Worm (Caenorhabditis elegans): Measurements from ENCODE around the gene srsx-28.

ce11 chrV:10152278-10152677, at the start of gene srsx-28:
- TF ChIP-seq flt-1 (GFP tag; IDR thresholded peaks at IDR 0.05) (no peak), ztf-23 (GFP tag; IDR thresholded peaks at IDR 0.05) (no peak), cog-1 (tag; optimal IDR thresholded peaks at IDR 0.05) (no peak), ref-1 (GFP tag; conservative IDR thresholded peaks at IDR 0.05) (no peak), T22C8.4 (GFP tag; IDR thresholded peaks at IDR 0.05) (no peak), ztf-29 (GFP tag; IDR thresholded peaks at IDR 0.05) (no peak)
